Fruit fly (Drosophila melanogaster) whole organism, pupa: ENCODE measurements around the gene Os-C.

Experiments
- CG12605 ChIP-seq: fragments of 200-800 bp; sonication (Bioruptor generic); IDR thresholded peaks from 2 replicates; pipeline ENCODE4 v1.3.6; 2022; ENCODE audit warnings: missing biosample characterization, missing genetic modification characterization
- CG14655 ChIP-seq: fragments of 200-800 bp; sonication (Bioruptor generic); optimal IDR thresholded peaks from 3 replicates; lab custom pipeline; 2017; ENCODE audit warnings: mild to moderate bottlenecking, missing biosample characterization, missing genetic modification reagents, missing genetic modification characterization
- CG8159 ChIP-seq: fragments of 200-800 bp; sonication (Bioruptor generic); optimal IDR thresholded peaks from 3 replicates; lab custom pipeline; 2018; ENCODE audit warnings: missing biosample characterization, mild to moderate bottlenecking, missing genetic modification characterization, moderate library complexity
- CG9948 ChIP-seq: fragments of 200-800 bp; sonication (Bioruptor generic); optimal IDR thresholded peaks from 2 replicates; lab custom pipeline; 2018; ENCODE audit warnings: missing biosample characterization, mild to moderate bottlenecking, missing genetic modification characterization, moderate library complexity
- Pif1A ChIP-seq: fragments of 200-800 bp; sonication (Bioruptor generic); optimal IDR thresholded peaks from 3 replicates; lab custom pipeline; 2016; ENCODE audit warnings: missing biosample characterization, missing genetic modification characterization

DNA sequence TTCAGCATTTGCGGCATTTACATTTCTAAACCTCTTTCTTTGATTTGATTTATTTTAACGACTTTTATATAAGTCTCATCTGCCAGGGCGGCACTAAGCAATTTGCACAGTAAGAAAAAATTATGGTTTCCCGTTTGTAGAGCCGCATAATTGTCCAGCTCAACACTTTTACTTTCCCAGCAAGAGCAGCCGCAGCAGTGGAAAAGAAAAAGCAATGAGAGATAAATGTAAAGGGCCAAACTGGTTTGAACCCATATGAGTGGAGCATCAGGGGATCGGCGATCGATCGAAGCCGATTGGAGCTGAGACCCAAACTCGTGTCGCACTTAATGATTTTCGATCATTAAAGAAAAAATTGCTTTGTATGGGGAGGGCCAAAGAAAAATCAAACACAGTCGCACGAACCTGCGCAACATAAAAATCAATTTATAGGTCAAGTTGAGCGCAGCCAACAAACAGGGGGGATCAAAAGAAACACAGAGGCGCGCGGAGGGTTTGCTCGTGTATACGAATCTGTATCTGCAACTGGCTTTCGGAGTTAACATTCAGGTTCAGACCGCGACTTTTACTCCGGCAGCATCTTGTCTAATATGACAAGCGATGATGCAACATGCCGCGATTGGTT is 12.2 kb downstream of the Os-C start:
- no peak for TF ChIP-seq CG12605
- no peak for TF ChIP-seq Pif1A (GFP tag; lab: Kevin White, UChicago)
- TF ChIP-seq CG9948: no peak
- no peak for TF ChIP-seq CG14655 (GFP tag; lab: Kevin White, UChicago)
- TF ChIP-seq CG8159 (tag; lab: Kevin White, UChicago): no peak
